Fruit fly (Drosophila melanogaster): ENCODE measurements around the gene Ir75a.

Ir75a gene

DNA sequence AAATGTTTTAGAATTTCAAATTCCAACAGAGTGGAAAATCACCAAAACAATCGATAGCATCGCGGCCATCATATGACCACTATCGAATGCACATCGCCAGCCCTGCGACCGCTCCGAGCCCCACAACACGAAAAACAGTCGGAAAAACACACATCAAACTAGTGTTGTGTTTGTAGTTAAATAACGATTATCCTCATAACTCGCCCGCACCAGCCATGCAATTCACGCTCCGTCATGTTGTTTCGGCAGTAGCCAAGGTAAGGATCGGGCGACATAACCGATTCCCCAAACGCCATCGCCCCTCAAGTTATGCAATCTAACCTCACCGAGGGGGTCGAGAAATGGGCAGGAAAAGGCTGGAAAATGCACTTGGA lies 29.2 kb upstream of the Ir75a start (continued):
- no peak for TF ChIP-seq CG13775 (GFP tag; optimal IDR thresholded peaks at IDR 0.05)
- no peak for TF ChIP-seq pnt (GFP tag; optimal IDR thresholded peaks at IDR 0.05)
- peak; percentile 5 for TF ChIP-seq Xbp1 (GFP tag; optimal IDR thresholded peaks at IDR 0.05)
- TF ChIP-seq lilli (GFP tag; optimal IDR thresholded peaks at IDR 0.05) = no peak
- TF ChIP-seq CG5180 (GFP tag; optimal IDR thresholded peaks at IDR 0.05) = peak; percentile 63
- 0 out of 2 replicates have a peak, but pooled peaks have one; percentile 8 for TF ChIP-seq wdn (GFP tag; IDR thresholded peaks at IDR 0.05)
- TF ChIP-seq vvl (GFP tag; IDR thresholded peaks at IDR 0.05) = no peak; the same call in 1 of the 2 replicates
- TF ChIP-seq fd96Cb (tag; optimal IDR thresholded peaks at IDR 0.05) = no peak
- TF ChIP-seq D19B (GFP tag; optimal IDR thresholded peaks at IDR 0.05) = no peak
- peak; percentile 70 for TF ChIP-seq unc-4 (GFP tag; IDR thresholded peaks at IDR 0.05; ENCODE audit: partially characterized antibody)
- no peak for TF ChIP-seq sens-2 (GFP tag; IDR thresholded peaks at IDR 0.05)
- no peak for TF ChIP-seq pros (GFP tag; optimal IDR thresholded peaks at IDR 0.05)
- peak; percentile 74 for TF ChIP-seq Dref (GFP tag; IDR thresholded peaks at IDR 0.05)
- TF ChIP-seq CG10431 (GFP tag; optimal IDR thresholded peaks at IDR 0.05) = no peak
- peak; percentile 62; the same call in 2 of the 3 replicates for TF ChIP-seq Doc3 (GFP tag; IDR thresholded peaks at IDR 0.05; ENCODE audit: partially characterized antibody)
- TF ChIP-seq ham (GFP tag; IDR thresholded peaks at IDR 0.05) = no peak
- no peak for TF ChIP-seq CG17186 (GFP tag; optimal IDR thresholded peaks at IDR 0.05)
- TF ChIP-seq CG18262 (tag; optimal IDR thresholded peaks at IDR 0.05) = no peak
- no peak for TF ChIP-seq CG17568 (GFP tag; optimal IDR thresholded peaks at IDR 0.05)
- no peak for TF ChIP-seq Xrp1 (GFP tag; IDR thresholded peaks at IDR 0.05)
- TF ChIP-seq HLH4C (GFP tag; IDR thresholded peaks at IDR 0.05; ENCODE audit: partially characterized antibody) = peak; percentile 40; the same call in 2 of the 3 replicates
- TF ChIP-seq slbo (GFP tag; IDR thresholded peaks at IDR 0.05) = peak; percentile 57; the same call in 1 of the 2 replicates
- no peak for TF ChIP-seq Atf3 (GFP tag; optimal IDR thresholded peaks at IDR 0.05)
- no peak for TF ChIP-seq CG12071 (GFP tag; optimal IDR thresholded peaks at IDR 0.05)
- TF ChIP-seq CG12236 (GFP tag; optimal IDR thresholded peaks at IDR 0.05) = no peak
- TF ChIP-seq CG6813 (GFP tag; optimal IDR thresholded peaks at IDR 0.05) = no peak
- no peak for TF ChIP-seq CG10565 (GFP tag; optimal IDR thresholded peaks at IDR 0.05)
- TF ChIP-seq psq (GFP tag; optimal IDR thresholded peaks at IDR 0.05) = no peak
- TF ChIP-seq nom (GFP tag; optimal IDR thresholded peaks at IDR 0.05) = no peak
- peak; percentile 32 for TF ChIP-seq CG32532 (GFP tag; IDR thresholded peaks at IDR 0.05)
- no peak for TF ChIP-seq CTCF (GFP tag; optimal IDR thresholded peaks at IDR 0.05)
- TF ChIP-seq Drgx (GFP tag; IDR thresholded peaks at IDR 0.05) = peak; percentile 20; the same call in 1 of the 2 replicates
- no peak for TF ChIP-seq ab (GFP tag; optimal IDR thresholded peaks at IDR 0.05)
- TF ChIP-seq CG17829 (tag; optimal IDR thresholded peaks at IDR 0.05) = no peak
- TF ChIP-seq CG8924 (tag; optimal IDR thresholded peaks at IDR 0.05) = no peak
- no peak for TF ChIP-seq CG17361 (GFP tag; IDR thresholded peaks at IDR 0.05)
- no peak for TF ChIP-seq Ada2b (GFP tag; IDR thresholded peaks at IDR 0.05)
- TF ChIP-seq fu2 (GFP tag; optimal IDR thresholded peaks at IDR 0.05) = peak; percentile 30
- no peak for TF ChIP-seq CG31388 (GFP tag; optimal IDR thresholded peaks at IDR 0.05)
- no peak for TF ChIP-seq CG10959 (GFP tag; IDR thresholded peaks at IDR 0.05)
- TF ChIP-seq ap (GFP tag; IDR thresholded peaks at IDR 0.05) = no peak
- TF ChIP-seq cas (GFP tag; IDR thresholded peaks at IDR 0.05) = no peak
- TF ChIP-seq CoRest (tag; optimal IDR thresholded peaks at IDR 0.05) = no peak
- no peak for TF ChIP-seq sima (GFP tag; optimal IDR thresholded peaks at IDR 0.05)
- TF ChIP-seq fd102C (GFP tag; optimal IDR thresholded peaks at IDR 0.05) = no peak
- TF ChIP-seq ssp (GFP tag; IDR thresholded peaks at IDR 0.05) = no peak
- TF ChIP-seq z (GFP tag; IDR thresholded peaks at IDR 0.05) = no peak
- peak; percentile 45 for TF ChIP-seq Sry-δ (GFP tag; optimal IDR thresholded peaks at IDR 0.05)
- no peak for TF ChIP-seq CG17359 (tag; optimal IDR thresholded peaks at IDR 0.05)
- no peak for TF ChIP-seq CG12942 (GFP tag; optimal IDR thresholded peaks at IDR 0.05)
- no peak; the same call in 2 of the 3 replicates for TF ChIP-seq ci (GFP tag; IDR thresholded peaks at IDR 0.05)
- TF ChIP-seq eyg (GFP tag; optimal IDR thresholded peaks at IDR 0.05) = no peak

All from whole organism, embryonic.